Worm (Caenorhabditis elegans) whole organism, L4 larva: ENCODE measurements around the gene xpo-3.

Source experiments
- D1046.2 ChIP-seq: fragments of 200-800 bp; sonication (Bioruptor generic); IDR thresholded peaks from 2 replicates; pipeline ENCODE4 v1.3.6; 2022; ENCODE audit warnings: missing genetic modification characterization, missing compliant biosample characterization
- F26F4.8 ChIP-seq: fragments of 200-800 bp; sonication (Bioruptor generic); conservative IDR thresholded peaks from 2 replicates; pipeline ENCODE4 v1.3.6; 2022; ENCODE audit warnings: missing genetic modification characterization, missing compliant biosample characterization
- F37D6.2 ChIP-seq: sonication (generic microtip); optimal IDR thresholded peaks from 2 replicates; lab custom pipeline; 2016; ENCODE audit warnings: mild to moderate bottlenecking, missing genetic modification characterization, missing compliant biosample characterization
- F44E2.7 ChIP-seq: fragments of 200-800 bp; sonication (Bioruptor generic); IDR thresholded peaks from 2 replicates; pipeline ENCODE4 v2.1.2; 2022; ENCODE audit warnings: missing genetic modification characterization, missing compliant biosample characterization
- T26A8.4 ChIP-seq: fragments of 200-800 bp; sonication (Bioruptor generic); IDR thresholded peaks from 2 replicates; pipeline ENCODE4 v1.3.6; 2022; ENCODE audit warnings: missing genetic modification characterization, missing compliant biosample characterization
- Y75B8A.6 ChIP-seq: fragments of 200-800 bp; sonication (Bioruptor generic); IDR thresholded peaks from 2 replicates; pipeline ENCODE4 v1.3.6; 2022; ENCODE audit warnings: missing genetic modification reagents, missing genetic modification characterization, missing compliant biosample characterization
- aly-2 ChIP-seq: sonication (generic microtip); optimal IDR thresholded peaks from 2 replicates; lab custom pipeline; 2018; ENCODE audit warnings: missing biosample characterization, missing genetic modification characterization
- arid-1 ChIP-seq: fragments of 200-800 bp; sonication (Bioruptor generic); conservative IDR thresholded peaks from 2 replicates; pipeline ENCODE4 v1.3.6; 2022; ENCODE audit warnings: missing genetic modification reagents, missing genetic modification characterization, missing compliant biosample characterization
- ceh-28 ChIP-seq: fragments of 150-350 bp; optimal IDR thresholded peaks from 2 replicates; lab custom pipeline; 2014; ENCODE audit warnings: missing biosample characterization, missing genetic modification reagents, missing genetic modification characterization
- ceh-44 ChIP-seq: fragments of 200-800 bp; sonication (Bioruptor generic); IDR thresholded peaks from 2 replicates; pipeline ENCODE4 v1.3.6; 2022; ENCODE audit warnings: missing genetic modification reagents, missing genetic modification characterization, missing compliant biosample characterization
- daf-12 ChIP-seq: fragments of 150-350 bp; optimal IDR thresholded peaks from 2 replicates; lab custom pipeline; 2014; ENCODE audit warnings: missing biosample characterization, missing genetic modification reagents, missing genetic modification characterization
- daf-16 ChIP-seq, 3 experiments: sonication (generic microtip); optimal IDR thresholded peaks; 2 replicates each; lab custom pipeline; 2016 to 2017; ENCODE audit warnings: missing genetic modification characterization in 3 of 3, missing genetic modification reagents in 3 of 3, mild to moderate bottlenecking in 2 of 3, missing compliant biosample characterization in 2 of 3, missing biosample characterization in 1 of 3, moderate library complexity in 1 of 3
- daf-19 ChIP-seq: fragments of 200-800 bp; sonication (Bioruptor generic); conservative IDR thresholded peaks from 2 replicates; pipeline ENCODE4 v1.3.6; 2022; ENCODE audit warnings: missing genetic modification characterization, missing compliant biosample characterization
- daf-8 ChIP-seq: fragments of 200-800 bp; sonication (Bioruptor generic); IDR thresholded peaks from 2 replicates; pipeline ENCODE4 v1.3.6; 2022; ENCODE audit warnings: missing genetic modification characterization, missing compliant biosample characterization
- dmd-6 ChIP-seq: fragments of 200-800 bp; sonication (Bioruptor generic); IDR thresholded peaks from 2 replicates; pipeline ENCODE4 v1.3.6; 2022; ENCODE audit warnings: missing genetic modification reagents, missing genetic modification characterization, missing compliant biosample characterization
- dmd-8 ChIP-seq: fragments of 200-800 bp; sonication (Bioruptor generic); IDR thresholded peaks from 2 replicates; pipeline ENCODE4 v1.3.6; 2022; ENCODE audit warnings: missing genetic modification characterization, missing compliant biosample characterization
- egl-43 ChIP-seq: fragments of 200-800 bp; sonication (Bioruptor generic); IDR thresholded peaks from 2 replicates; pipeline ENCODE4 v1.3.6; 2022; ENCODE audit warnings: missing genetic modification reagents, missing genetic modification characterization, missing compliant biosample characterization
- gei-8 ChIP-seq: fragments of 200-800 bp; sonication (Bioruptor generic); optimal IDR thresholded peaks from 2 replicates; lab custom pipeline; 2018; ENCODE audit warnings: mild to moderate bottlenecking, missing genetic modification characterization, missing compliant biosample characterization
- hif-1 ChIP-seq, 2 experiments: sonication (generic microtip); optimal IDR thresholded peaks; 2 replicates each; lab custom pipeline; 2016 to 2017; ENCODE audit warnings: missing compliant biosample characterization in 2 of 2, missing genetic modification characterization in 2 of 2, missing genetic modification reagents in 2 of 2, missing genotype in 2 of 2, mild to moderate bottlenecking in 1 of 2
- hlh-11 ChIP-seq: fragments of 200-800 bp; sonication (Bioruptor generic); optimal IDR thresholded peaks from 2 replicates; lab custom pipeline; 2018; ENCODE audit warnings: mild to moderate bottlenecking, missing genetic modification characterization, missing compliant biosample characterization
- hlh-30 ChIP-seq: sonication (generic microtip); optimal IDR thresholded peaks from 2 replicates; lab custom pipeline; 2017; ENCODE audit warnings: antibody characterized with exemption, mild to moderate bottlenecking, missing genetic modification characterization, missing compliant biosample characterization; ENCODE audit not compliant: insufficient read depth
- hmg-1.1 ChIP-seq: fragments of 200-800 bp; sonication (Bioruptor generic); IDR thresholded peaks from 2 replicates; pipeline ENCODE4 v1.3.6; 2022; ENCODE audit warnings: missing genetic modification reagents, missing genetic modification characterization, missing compliant biosample characterization
- lin-13 ChIP-seq: fragments of 150-350 bp; optimal IDR thresholded peaks from 2 replicates; lab custom pipeline; 2014; ENCODE audit warnings: missing biosample characterization, missing genetic modification reagents, missing genetic modification characterization
- lin-15B ChIP-seq: fragments of 150-350 bp; sonication (generic microtip); optimal IDR thresholded peaks from 3 replicates; lab custom pipeline; 2014; ENCODE audit warnings: missing biosample characterization, missing genetic modification characterization
- lsy-2 ChIP-seq, 2 experiments: fragments of 150-350 bp in 1 of 2; sonication (generic microtip) in 1 of 2; optimal IDR thresholded peaks; 2 replicates each; lab custom pipeline; 2014 to 2017; ENCODE audit warnings: missing biosample characterization in 2 of 2, missing genetic modification characterization in 2 of 2
- madf-9 ChIP-seq: fragments of 200-800 bp; sonication (Bioruptor generic); conservative IDR thresholded peaks from 2 replicates; pipeline ENCODE4 v1.3.6; 2022; ENCODE audit warnings: missing genetic modification reagents, missing genetic modification characterization, missing compliant biosample characterization
- mdl-1 ChIP-seq, 2 experiments: fragments of 150-350 bp in 1 of 2; sonication (generic microtip) in 1 of 2; optimal IDR thresholded peaks; 2 replicates each; lab custom pipeline; 2014 to 2017; ENCODE audit warnings: missing biosample characterization in 2 of 2, missing genetic modification characterization in 2 of 2
- mep-1 ChIP-seq: fragments of 150-350 bp; sonication (generic microtip); optimal IDR thresholded peaks from 3 replicates; lab custom pipeline; 2014; ENCODE audit warnings: missing biosample characterization, missing genetic modification characterization
- mes-2 ChIP-seq: sonication (generic microtip); optimal IDR thresholded peaks from 2 replicates; lab custom pipeline; 2016; ENCODE audit warnings: missing genotype, mild to moderate bottlenecking, missing genetic modification characterization, missing compliant biosample characterization; ENCODE audit not compliant: poor library complexity, severe bottlenecking
- mxl-3 ChIP-seq: fragments of 200-800 bp; sonication (Bioruptor generic); optimal IDR thresholded peaks from 2 replicates; lab custom pipeline; 2018; ENCODE audit warnings: mild to moderate bottlenecking, missing genetic modification characterization, missing compliant biosample characterization
- nhr-102 ChIP-seq: sonication (generic microtip); optimal IDR thresholded peaks from 2 replicates; lab custom pipeline; 2016; ENCODE audit warnings: mild to moderate bottlenecking, missing genetic modification characterization, moderate library complexity, missing compliant biosample characterization
- nhr-11 ChIP-seq: fragments of 150-350 bp; optimal IDR thresholded peaks from 2 replicates; lab custom pipeline; 2014; ENCODE audit warnings: missing biosample characterization, missing genetic modification characterization
- nhr-237 ChIP-seq: sonication (generic microtip); optimal IDR thresholded peaks from 2 replicates; lab custom pipeline; 2017; ENCODE audit warnings: missing biosample characterization, missing genetic modification characterization
- nhr-48 ChIP-seq: sonication (generic microtip); optimal IDR thresholded peaks from 2 replicates; lab custom pipeline; 2016; ENCODE audit warnings: mild to moderate bottlenecking, missing genetic modification characterization, missing compliant biosample characterization
- pha-4 ChIP-seq, 2 experiments: fragments of 150-350 bp in 1 of 2; fragments of 200-800 bp in 1 of 2; sonication (Bioruptor generic) in 1 of 2; IDR thresholded peaks in 1 of 2; optimal IDR thresholded peaks in 1 of 2; 2 replicates each; pipeline versions ENCODE4 v1.3.6 to Lab custom; 2014 to 2022; ENCODE audit warnings: missing genetic modification characterization in 2 of 2, missing genetic modification reagents in 2 of 2, missing biosample characterization in 1 of 2, missing compliant biosample characterization in 1 of 2
- saeg-2 ChIP-seq: fragments of 200-800 bp; sonication (Bioruptor generic); IDR thresholded peaks from 2 replicates; pipeline ENCODE4 v1.3.6; 2022; ENCODE audit warnings: missing genetic modification reagents, missing genetic modification characterization, missing compliant biosample characterization
- spr-1 ChIP-seq: sonication (generic microtip); optimal IDR thresholded peaks from 2 replicates; lab custom pipeline; 2016; ENCODE audit warnings: mild to moderate bottlenecking, missing genetic modification characterization, missing compliant biosample characterization
- tra-1 ChIP-seq: fragments of 200-800 bp; sonication (Bioruptor generic); IDR thresholded peaks from 2 replicates; pipeline ENCODE4 v1.3.6; 2022; ENCODE audit warnings: missing genetic modification reagents, missing genetic modification characterization, missing compliant biosample characterization
- unc-39 ChIP-seq: sonication (generic microtip); optimal IDR thresholded peaks from 2 replicates; lab custom pipeline; 2017; ENCODE audit warnings: missing biosample characterization, missing genetic modification characterization

xpo-3 gene

ce11 chrIV:7906643-7907042, 17.2 kb downstream of the xpo-3 start:
- TF ChIP-seq daf-8 (no peak), nhr-237 (no peak), ceh-28 (tag; lab: Kevin White, UChicago) (no peak), nhr-102 (tag; lab: Kevin White, UChicago) (no peak), nhr-48 (tag; lab: Kevin White, UChicago) (no peak), Y75B8A.6 (GFP tag; lab: Robert Waterston, UW) (no peak), T26A8.4 (GFP tag; lab: Robert Waterston, UW) (no peak), madf-9 (no peak), aly-2 (tag; lab: Kevin White, UChicago) (no peak), mes-2 (tag; lab: Kevin White, UChicago) (no peak), F44E2.7 (GFP tag; lab: Robert Waterston, UW) (no peak), lin-15B (tag; lab: Kevin White, UChicago) (no peak), mep-1 (tag; lab: Kevin White, UChicago) (no peak), daf-12 (tag; lab: Kevin White, UChicago) (no peak)
- TF ChIP-seq, all 104 proteins: peak for 0

ce11 chrIV:7903359-7903758, 20.5 kb downstream of the xpo-3 start, which contains the start of gene C49H3.6:
Gene C49H3.6 (plus strand): TSS chrIV:7903738.
- no peak for TF ChIP-seq daf-19 (GFP tag; lab: Robert Waterston, UW)
- no peak for TF ChIP-seq unc-39 (tag; lab: Kevin White, UChicago)
- peak in 1 of 2 experiments; percentile 75 for TF ChIP-seq lsy-2 (tag; optimal IDR thresholded peaks at IDR 0.05; lab: Kevin White, UChicago)
- TF ChIP-seq nhr-237, result no peak
- peak; percentile 37 for TF ChIP-seq hlh-11
- peak; percentile 67; the same call in 1 of the 2 replicates for TF ChIP-seq hmg-1.1 (GFP tag; lab: Robert Waterston, UW)
- no peak for TF ChIP-seq saeg-2
- TF ChIP-seq arid-1, result no peak
- no peak for TF ChIP-seq ceh-44 (GFP tag; lab: Robert Waterston, UW)
- TF ChIP-seq spr-1 (tag; lab: Kevin White, UChicago), result no peak
- peak in 1 of 2 experiments; percentile 37 for TF ChIP-seq mdl-1 (tag; optimal IDR thresholded peaks at IDR 0.05; lab: Kevin White, UChicago)
- TF ChIP-seq hif-1 (tag; optimal IDR thresholded peaks at IDR 0.05; lab: Kevin White, UChicago), result peak in 1 of 2 experiments; percentile 6
- no peak for TF ChIP-seq F37D6.2 (tag; lab: Kevin White, UChicago)
- no peak for TF ChIP-seq dmd-8
- 0 out of 2 replicates have a peak, but pooled peaks have one; percentile 22 for TF ChIP-seq dmd-6 (GFP tag; lab: Robert Waterston, UW)
- peak; percentile 25 for TF ChIP-seq mep-1 (tag; lab: Kevin White, UChicago)
- TF ChIP-seq pha-4 (GFP tag; IDR thresholded peaks at IDR 0.05; lab: Robert Waterston, UW), result peak; percentile 17; the same call in 1 of the 2 replicates
- no peak for TF ChIP-seq pha-4 (tag; optimal IDR thresholded peaks at IDR 0.05; lab: Kevin White, UChicago)
- no peak for TF ChIP-seq tra-1
- TF ChIP-seq gei-8 (GFP tag; lab: Kevin White, UChicago), result no peak
- TF ChIP-seq daf-16 (GFP tag; optimal IDR thresholded peaks at IDR 0.05; lab: Kevin White, UChicago), result peak in 1 of 2 experiments; percentile 25
- no peak for TF ChIP-seq daf-16 (tag; optimal IDR thresholded peaks at IDR 0.05; lab: Kevin White, UChicago)
- TF ChIP-seq D1046.2 (GFP tag; lab: Robert Waterston, UW), result no peak
- TF ChIP-seq nhr-11 (tag; lab: Kevin White, UChicago), result peak; percentile 30
- no peak for TF ChIP-seq lin-13 (GFP tag; lab: Kevin White, UChicago)
- peak; percentile 28 for TF ChIP-seq mxl-3
- peak; percentile 37 for TF ChIP-seq mes-2 (tag; lab: Kevin White, UChicago)
- TF ChIP-seq hlh-30, result peak; percentile 86
- no peak for TF ChIP-seq F26F4.8 (GFP tag; lab: Robert Waterston, UW)
- TF ChIP-seq Y75B8A.6 (GFP tag; lab: Robert Waterston, UW), result no peak
- 0 out of 2 replicates have a peak, but pooled peaks have one; percentile 32 for TF ChIP-seq egl-43 (GFP tag; lab: Robert Waterston, UW)
- TF ChIP-seq, all 104 proteins: peak for 14
